Worm (Caenorhabditis elegans) whole organism, young adult: ENCODE results near the gene F18G5.1.

Source experiments
- B0035.1 ChIP-seq: sonication (generic microtip); optimal IDR thresholded peaks from 2 replicates; lab custom pipeline; 2016; ENCODE audit warnings: missing genetic modification characterization, mild to moderate bottlenecking, missing compliant biosample characterization, missing genotype, missing genetic modification reagents
- ceh-58 ChIP-seq: fragments of 200-800 bp; sonication (Bioruptor generic); IDR thresholded peaks from 2 replicates; pipeline ENCODE4 v1.3.6; 2022; ENCODE audit warnings: missing genetic modification characterization, missing compliant biosample characterization
- mcd-1 ChIP-seq: fragments of 200-800 bp; sonication (Bioruptor generic); IDR thresholded peaks from 2 replicates; pipeline ENCODE4 v1.3.6; 2022; ENCODE audit warnings: missing genetic modification reagents, missing genetic modification characterization, missing compliant biosample characterization

- TF ChIP-seq ceh-58 (GFP tag; lab: Robert Waterston, UW) (no peak), mcd-1 (GFP tag; lab: Robert Waterston, UW) (no peak), B0035.1 (tag; lab: Kevin White, UChicago) (no peak)
These were observed 31.7 kb downstream of the F18G5.1 start, which contains the start of gene B0416.3 for ce11 chrX:9291345-9291744.
